Fruit fly (Drosophila melanogaster) Kc167 (cell line): Measurements from ENCODE around the gene CG6567.

Experiments used
- h ChIP-seq: fragments of >200 bp; optimal IDR thresholded peaks from 3 replicates; lab custom pipeline; 2018; ENCODE audit warnings: missing external identifiers
- insv ChIP-seq: fragments of >200 bp; optimal IDR thresholded peaks from 3 replicates; lab custom pipeline; 2018; ENCODE audit warnings: missing external identifiers
- psq ChIP-seq: fragments of >200 bp; optimal IDR thresholded peaks from 2 replicates; lab custom pipeline; 2017; ENCODE audit warnings: missing external identifiers

DNA sequence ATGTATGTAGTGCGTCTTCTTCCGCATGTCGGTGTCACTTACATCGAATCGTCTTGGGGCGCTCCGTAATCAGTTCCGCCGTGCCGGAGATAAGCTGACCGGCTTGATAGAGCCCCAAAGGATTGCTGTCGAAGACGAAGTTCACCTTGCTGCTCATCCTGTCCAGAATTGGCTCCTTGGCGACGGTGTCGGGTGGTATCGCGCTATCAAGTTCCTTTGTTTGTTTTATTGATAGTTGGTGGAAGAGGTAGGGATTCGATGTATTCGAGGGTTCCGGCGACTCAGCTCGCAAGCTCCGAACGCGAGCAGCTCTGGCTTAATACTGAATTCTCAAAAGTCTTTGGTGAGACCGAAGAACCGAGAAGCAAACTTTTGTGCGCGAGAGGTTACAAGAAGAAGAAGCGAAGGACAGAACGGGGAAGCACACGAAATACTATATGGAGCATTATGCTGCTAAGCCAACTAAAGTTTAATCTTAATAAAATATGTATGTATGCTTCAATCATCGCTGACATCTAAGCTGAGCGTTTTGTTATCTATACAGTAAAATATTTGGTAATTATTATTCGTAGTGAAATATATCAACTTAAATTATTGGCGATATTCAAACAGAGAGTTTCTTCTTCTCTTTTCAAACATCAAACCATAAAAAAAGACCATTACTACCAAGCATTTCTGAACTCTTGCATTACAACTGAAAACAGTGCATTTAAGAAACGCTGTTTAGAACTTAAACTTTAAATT, 30.6 kb upstream of the CG6567 start, which contains the start of gene CG14696:
- no peak for TF ChIP-seq h (lab: Kevin White, UChicago)
- TF ChIP-seq insv (lab: Kevin White, UChicago), result no peak
- no peak for TF ChIP-seq psq
